Fruit fly (Drosophila melanogaster): ENCODE results near the gene pyd.

The pyd gene

DNA sequence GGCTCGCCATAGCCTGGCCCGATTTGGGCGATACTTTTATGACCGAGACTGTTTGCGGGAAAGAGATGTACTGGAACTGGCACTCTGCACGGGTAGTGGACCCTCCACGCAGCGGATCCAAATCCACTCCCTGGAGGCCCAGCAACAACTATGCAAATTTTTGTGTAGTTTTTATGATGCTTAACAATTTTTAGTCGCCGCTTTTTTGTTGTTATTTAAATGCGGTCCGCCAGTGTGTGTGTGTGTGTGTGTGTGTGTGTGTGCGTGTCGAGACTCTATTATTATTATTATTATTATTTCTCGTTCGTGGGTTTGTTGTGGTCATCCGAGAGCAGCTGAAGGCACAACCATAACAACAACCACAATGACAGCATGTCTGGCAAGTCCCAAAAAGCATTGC is 27.5 kb upstream of the pyd start:
- no peak for TF ChIP-seq noc (tag; optimal IDR thresholded peaks at IDR 0.05)

DNA sequence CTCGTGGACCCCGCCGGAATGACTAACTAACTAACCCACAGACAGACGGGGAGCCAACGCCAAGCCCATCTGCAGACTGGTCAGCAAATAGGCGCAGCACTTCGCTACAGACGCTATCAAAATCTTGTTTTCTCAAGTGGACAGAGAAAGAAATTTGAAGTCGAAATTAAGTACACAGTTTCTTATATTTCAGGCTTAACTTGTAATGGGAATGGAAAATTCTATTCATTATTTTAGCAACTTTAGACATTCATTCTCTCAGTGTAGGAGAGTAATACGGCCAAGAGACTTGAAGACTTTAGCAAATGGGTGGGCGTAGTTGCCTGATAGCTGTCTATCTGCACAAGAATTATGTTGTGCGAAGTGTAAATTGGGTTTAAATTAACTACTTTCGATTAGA is 26.6 kb upstream of the pyd start:
- no peak for TF ChIP-seq noc (tag; optimal IDR thresholded peaks at IDR 0.05)

- TF ChIP-seq noc (tag; optimal IDR thresholded peaks at IDR 0.05): no peak
These were observed 26.0 kb upstream of the pyd start for dm6 chr3R:8957739-8958138.

dm6 chr3R:8956333-8956732 is 24.6 kb upstream of the pyd start:
- no peak for TF ChIP-seq noc (tag; optimal IDR thresholded peaks at IDR 0.05)

DNA sequence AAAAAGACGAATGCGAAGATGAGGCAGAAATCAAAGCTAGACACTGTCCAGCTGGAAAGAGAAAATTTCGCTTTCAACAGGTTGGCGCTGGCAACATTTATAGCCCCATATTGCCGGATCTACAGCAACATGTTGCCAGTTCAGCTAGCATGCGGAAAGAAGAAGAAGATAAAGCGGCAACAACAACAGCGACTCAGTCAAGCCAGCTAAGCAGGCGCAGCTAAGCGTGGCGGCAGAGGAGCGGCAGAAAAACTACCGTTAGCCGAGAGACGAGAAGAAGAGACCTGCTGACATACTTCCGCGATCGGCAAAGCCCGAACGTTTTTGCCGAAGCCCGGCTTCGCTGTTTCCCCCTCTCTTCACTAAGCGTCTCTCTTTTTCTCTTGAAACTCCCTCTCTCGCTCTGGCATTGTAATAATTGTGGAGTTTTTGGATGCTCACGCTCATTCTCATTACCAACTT is 23.7 kb upstream of the pyd start:
- no peak for TF ChIP-seq noc (tag; optimal IDR thresholded peaks at IDR 0.05)

DNA sequence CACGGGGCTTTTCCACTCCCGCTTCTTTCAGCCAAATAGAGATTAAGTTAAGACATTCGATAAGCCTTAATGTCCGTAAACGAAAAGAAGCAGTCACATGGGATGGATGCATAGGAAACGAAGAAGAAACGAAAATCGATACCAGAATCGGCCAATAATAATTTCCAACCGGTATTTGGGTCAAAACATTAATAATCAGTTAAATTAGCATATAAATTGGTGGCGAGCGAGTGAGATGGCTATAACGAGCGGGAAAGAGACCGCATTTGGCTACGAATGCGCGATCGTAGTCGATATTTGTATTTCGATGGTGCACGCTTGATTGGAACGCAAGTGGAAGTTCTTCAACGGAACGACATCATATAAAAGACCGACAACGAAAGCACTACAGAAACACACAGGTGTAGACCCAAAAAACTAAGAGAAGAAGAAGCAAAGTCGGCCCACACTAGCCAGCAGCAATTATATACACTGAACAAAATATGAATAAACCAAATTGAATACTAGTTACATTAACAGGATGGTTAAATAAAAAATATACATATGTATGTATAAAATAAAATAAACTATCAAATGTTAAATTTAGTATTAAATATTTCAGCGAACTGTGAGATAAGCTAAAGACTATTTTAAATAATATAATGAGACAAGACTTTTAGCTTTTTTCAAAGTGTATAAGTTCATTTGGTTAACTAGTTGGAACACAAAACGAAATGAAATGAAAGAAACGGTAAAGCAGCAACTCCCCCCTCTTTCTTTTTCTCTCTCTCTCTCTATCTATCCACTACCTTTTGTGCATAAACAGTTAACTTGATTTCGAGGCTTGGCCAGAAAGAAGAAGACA is 23.0 kb upstream of the pyd start:
- peak; percentile 13 for TF ChIP-seq noc (tag; optimal IDR thresholded peaks at IDR 0.05)

DNA sequence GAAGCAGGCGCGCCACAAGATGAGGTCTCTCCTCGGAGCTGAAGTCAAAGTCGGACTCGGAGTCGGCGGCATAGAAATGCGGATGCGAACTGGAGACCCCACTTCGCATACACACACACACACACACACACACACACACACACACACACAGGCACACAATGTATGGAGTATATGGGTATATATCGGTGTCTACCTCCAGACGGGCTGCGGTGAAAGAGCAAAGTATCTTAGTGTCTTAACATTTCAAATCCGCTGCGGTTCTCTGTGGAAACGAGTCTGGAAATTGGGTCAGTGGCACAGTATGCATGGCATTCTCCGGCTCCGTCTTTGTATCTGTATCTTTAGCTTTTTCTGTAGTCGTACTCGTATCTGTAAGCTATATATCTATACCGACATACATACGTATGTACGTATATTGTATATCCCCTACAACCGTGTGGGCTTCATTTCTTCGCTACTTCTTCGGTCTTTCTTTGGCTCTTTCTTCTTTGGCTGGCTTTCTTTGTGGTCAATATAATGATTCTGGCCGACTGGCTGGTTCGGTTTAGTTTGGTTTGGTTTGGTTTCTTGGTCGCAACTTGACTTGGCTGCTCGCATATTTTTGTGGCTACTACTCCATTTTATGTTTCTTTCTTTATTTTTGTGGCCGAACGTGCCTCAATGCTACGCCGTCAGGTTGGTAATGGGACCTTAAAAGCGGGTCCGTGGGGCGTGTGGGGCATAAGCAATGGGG is 17.8 kb upstream of the pyd start:
- TF ChIP-seq noc (tag; optimal IDR thresholded peaks at IDR 0.05): no peak

DNA sequence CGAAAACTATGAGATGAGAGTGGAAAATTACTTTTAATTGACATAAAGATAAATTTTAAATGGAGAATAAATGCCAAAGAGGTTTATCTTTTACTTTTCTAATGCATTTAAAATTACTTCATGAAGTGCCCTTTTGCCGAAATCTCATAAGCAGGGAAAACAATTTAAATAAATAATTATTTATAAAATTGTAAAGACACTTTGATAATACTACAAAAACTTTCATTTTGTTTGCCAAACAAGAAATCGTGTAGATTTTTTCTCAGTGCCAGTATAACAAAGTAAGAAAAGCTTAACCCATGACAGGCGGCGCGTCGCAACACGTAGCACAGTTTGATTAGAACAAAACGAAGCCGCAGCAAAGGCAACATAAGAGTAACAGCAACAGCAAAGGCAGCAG is 17.2 kb upstream of the pyd start:
- no peak for TF ChIP-seq noc (tag; optimal IDR thresholded peaks at IDR 0.05)

dm6 chr3R:8947757-8948428 is 16.2 kb upstream of the pyd start:
- no peak for TF ChIP-seq noc (tag; optimal IDR thresholded peaks at IDR 0.05)

dm6 chr3R:8946429-8946828 is 14.7 kb upstream of the pyd start:
- TF ChIP-seq noc (tag; optimal IDR thresholded peaks at IDR 0.05): no peak

- peak; percentile 72 for TF ChIP-seq noc (tag; optimal IDR thresholded peaks at IDR 0.05)
These were observed 14.0 kb upstream of the pyd start for dm6 chr3R:8945502-8946324.

dm6 chr3R:8944866-8945265 is 13.2 kb upstream of the pyd start, which contains the start of gene CG11964:
Gene CG11964, minus strand, starts transcription at chr3R:8945020.
- TF ChIP-seq noc (tag; optimal IDR thresholded peaks at IDR 0.05): no peak

DNA sequence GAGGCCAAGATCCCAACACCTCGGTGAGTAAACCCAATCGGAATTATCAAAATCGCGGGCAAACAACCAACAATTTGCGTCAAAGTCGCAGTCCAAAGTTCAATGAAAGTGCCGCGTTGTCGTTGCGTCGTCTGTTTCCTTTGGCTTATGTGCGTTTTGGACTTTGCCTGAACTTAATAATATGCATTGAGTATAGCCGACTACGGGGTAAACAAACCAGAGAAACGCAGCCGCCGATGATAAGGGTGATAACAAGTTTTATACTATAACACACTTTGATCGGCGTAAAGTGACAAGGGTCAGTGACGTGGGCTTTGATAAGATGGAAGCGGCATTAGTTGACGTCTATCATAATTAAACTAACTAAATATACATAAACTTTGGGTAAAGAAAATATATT is 8.1 kb upstream of the pyd start:
- no peak for TF ChIP-seq noc (tag; optimal IDR thresholded peaks at IDR 0.05)

DNA sequence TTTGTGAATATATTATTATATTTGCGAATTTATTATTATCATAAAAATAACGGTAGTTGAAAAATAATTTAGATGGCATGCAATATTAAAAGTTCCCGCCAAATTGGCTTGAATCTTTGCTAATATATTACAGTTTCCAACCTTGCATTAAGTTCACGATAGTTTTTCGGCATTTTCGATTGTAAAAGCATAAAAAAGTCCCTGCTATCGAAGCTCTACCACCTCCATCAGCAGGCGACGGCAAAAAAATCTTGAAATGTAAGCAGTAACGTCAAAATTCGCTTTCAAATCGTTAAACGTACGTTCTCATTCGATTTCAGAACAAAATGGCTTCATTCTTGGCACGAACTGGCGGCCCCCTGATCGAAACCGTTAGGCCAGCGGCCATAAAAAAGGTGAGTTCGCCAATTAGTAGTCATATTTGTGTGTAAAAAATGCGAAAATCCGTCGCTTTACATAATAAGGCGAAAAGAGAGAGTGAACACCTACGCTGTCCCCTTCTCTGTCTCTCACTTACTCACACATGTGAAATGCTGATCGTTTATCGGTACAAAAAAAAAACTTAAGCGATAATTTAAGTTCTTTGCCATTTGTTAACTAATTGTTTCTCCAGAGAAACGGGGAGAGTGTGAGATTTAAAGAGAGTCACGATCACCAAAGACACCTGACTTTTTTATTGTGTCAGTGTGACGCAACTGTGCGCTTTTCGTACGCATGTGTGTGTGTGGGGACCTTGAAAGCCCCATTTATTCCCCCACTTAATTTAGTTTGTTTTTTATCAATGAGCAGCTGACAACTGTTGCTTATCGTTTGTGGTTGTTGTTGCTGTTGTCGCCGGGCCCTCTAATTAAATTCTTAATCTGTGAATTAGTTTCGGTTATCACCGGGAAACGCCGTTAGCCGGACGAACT is 7.1 kb upstream of the pyd start, which contains the start of gene ScsbetaA:
TSS of gene ScsbetaA (plus strand) at position 231 of the 911 bp plus-strand sequence.
- TF ChIP-seq noc (tag; optimal IDR thresholded peaks at IDR 0.05): peak; percentile 29

Data from whole organism, larva.